Fruit fly (Drosophila melanogaster) whole organism, wandering third instar larva: Measurements from ENCODE around the gene tbrd-1.
A peak's percentile ranks its signal among the peaks of the same experiment; 100 is the strongest.

Experiments used
- Abd-B ChIP-seq: fragments of >200 bp; optimal IDR thresholded peaks from 2 replicates; lab custom pipeline; 2017; ENCODE audit warnings: missing biosample characterization, missing genetic modification characterization
- CG32264 ChIP-seq: fragments of 200-800 bp; sonication (Bioruptor generic); optimal IDR thresholded peaks from 2 replicates; lab custom pipeline; 2016; ENCODE audit warnings: missing biosample characterization, missing genetic modification characterization
- CG9705 ChIP-seq: fragments of 200-800 bp; sonication (Bioruptor generic); optimal IDR thresholded peaks from 2 replicates; lab custom pipeline; 2018; ENCODE audit warnings: missing biosample characterization, mild to moderate bottlenecking, missing genetic modification characterization
- CrebA ChIP-seq: fragments of 200-800 bp; sonication (Bioruptor generic); optimal IDR thresholded peaks from 2 replicates; lab custom pipeline; 2016; ENCODE audit warnings: missing biosample characterization, mild to moderate bottlenecking, missing genetic modification characterization, borderline replicate concordance
- Dfd ChIP-seq: fragments of >200 bp; optimal IDR thresholded peaks from 2 replicates; lab custom pipeline; 2017; ENCODE audit warnings: missing biosample characterization, missing genetic modification characterization
- Dif ChIP-seq: fragments of 200-275, 200-300 bp; sonication (Bioruptor generic); optimal IDR thresholded peaks from 2 replicates; lab custom pipeline; 2018; ENCODE audit warnings: missing biosample characterization, missing genetic modification characterization; ENCODE audit not compliant: partially characterized antibody
- GATAd ChIP-seq: sonication (Bioruptor generic); optimal IDR thresholded peaks from 2 replicates; lab custom pipeline; 2016; ENCODE audit warnings: missing biosample characterization, missing genetic modification characterization
- HLH106 ChIP-seq: fragments of 200-800 bp; optimal IDR thresholded peaks from 3 replicates; lab custom pipeline; 2019; ENCODE audit warnings: missing biosample characterization, mild to moderate bottlenecking, missing genetic modification characterization, moderate library complexity
- Hnf4 ChIP-seq: fragments of 200-800 bp; sonication (Bioruptor generic); optimal IDR thresholded peaks from 2 replicates; lab custom pipeline; 2016; ENCODE audit warnings: missing biosample characterization, mild to moderate bottlenecking, missing genetic modification characterization
- Hr78 ChIP-seq: fragments of >200 bp; optimal IDR thresholded peaks from 2 replicates; lab custom pipeline; 2017; ENCODE audit warnings: missing biosample characterization, missing genetic modification characterization
- Hr83 ChIP-seq: fragments of 200-300 bp; sonication (Bioruptor generic); optimal IDR thresholded peaks from 2 replicates; lab custom pipeline; 2016; ENCODE audit warnings: missing biosample characterization, mild to moderate bottlenecking, missing genetic modification characterization, moderate library complexity; ENCODE audit not compliant: poor library complexity, severe bottlenecking
- Jra ChIP-seq: sonication (Bioruptor generic); optimal IDR thresholded peaks from 2 replicates; lab custom pipeline; 2016; ENCODE audit warnings: missing biosample characterization, missing genetic modification characterization
- Mio ChIP-seq: sonication (Bioruptor generic); optimal IDR thresholded peaks from 2 replicates; lab custom pipeline; 2016; ENCODE audit warnings: missing biosample characterization, missing genetic modification characterization
- N ChIP-seq: fragments of >200 bp; optimal IDR thresholded peaks from 2 replicates; lab custom pipeline; 2018; ENCODE audit warnings: missing biosample characterization, missing external identifiers, missing genetic modification characterization
- OdsH ChIP-seq: fragments of 200-800 bp; sonication (Bioruptor generic); optimal IDR thresholded peaks from 2 replicates; lab custom pipeline; 2016; ENCODE audit warnings: missing biosample characterization, mild to moderate bottlenecking, missing genetic modification characterization
- Rel ChIP-seq, 2 experiments: fragments of 200-800 bp; sonication (Bioruptor generic) in 1 of 2; optimal IDR thresholded peaks; 2 replicates in 1 of 2; 3 replicates in 1 of 2; lab custom pipeline; 2016 to 2019; ENCODE audit warnings: mild to moderate bottlenecking in 2 of 2, missing biosample characterization in 2 of 2, missing genetic modification characterization in 2 of 2, moderate library complexity in 1 of 2
- Sp1 ChIP-seq: fragments of 200-800 bp; sonication (Bioruptor generic); optimal IDR thresholded peaks from 3 replicates; lab custom pipeline; 2019; ENCODE audit warnings: missing biosample characterization, mild to moderate bottlenecking, missing genetic modification characterization, moderate library complexity
- Vsx2 ChIP-seq: fragments of 200-300, 225-300 bp; sonication (Bioruptor generic); optimal IDR thresholded peaks from 2 replicates; lab custom pipeline; 2018; ENCODE audit warnings: missing biosample characterization, missing genetic modification characterization; ENCODE audit not compliant: partially characterized antibody
- br ChIP-seq: fragments of 200-800 bp; sonication (Bioruptor generic); optimal IDR thresholded peaks from 2 replicates; lab custom pipeline; 2016; ENCODE audit warnings: missing biosample characterization, missing genetic modification characterization
- brk ChIP-seq: fragments of 200-800 bp; sonication (Bioruptor generic); optimal IDR thresholded peaks from 2 replicates; lab custom pipeline; 2016; ENCODE audit warnings: missing biosample characterization, mild to moderate bottlenecking, missing genetic modification characterization
- dmrt93B ChIP-seq: fragments of 200-800 bp; sonication (Bioruptor generic); optimal IDR thresholded peaks from 2 replicates; lab custom pipeline; 2018; ENCODE audit warnings: missing biosample characterization, mild to moderate bottlenecking, missing genetic modification characterization
- dsf ChIP-seq: sonication (Bioruptor generic); optimal IDR thresholded peaks from 2 replicates; lab custom pipeline; 2016; ENCODE audit warnings: missing biosample characterization, missing genetic modification characterization, borderline replicate concordance
- ey ChIP-seq: fragments of 200-800 bp; sonication (Bioruptor generic); optimal IDR thresholded peaks from 2 replicates; lab custom pipeline; 2016; ENCODE audit warnings: missing biosample characterization, missing genetic modification characterization
- foxo ChIP-seq, 2 experiments: fragments of 200-800 bp; sonication (Bioruptor generic); optimal IDR thresholded peaks; 2 replicates in 1 of 2; 3 replicates in 1 of 2; lab custom pipeline; 2016 to 2017; ENCODE audit warnings: missing biosample characterization in 2 of 2, missing genetic modification characterization in 2 of 2
- fru ChIP-seq: fragments of 200-800 bp; sonication (Bioruptor generic); optimal IDR thresholded peaks from 3 replicates; lab custom pipeline; 2016; ENCODE audit warnings: missing biosample characterization, mild to moderate bottlenecking, missing genetic modification characterization
- h ChIP-seq: fragments of 200-800 bp; sonication (Bioruptor generic); optimal IDR thresholded peaks from 3 replicates; lab custom pipeline; 2016; ENCODE audit warnings: missing biosample characterization, mild to moderate bottlenecking, missing genetic modification characterization
- lola ChIP-seq: fragments of >200 bp; optimal IDR thresholded peaks from 2 replicates; lab custom pipeline; 2017; ENCODE audit warnings: missing biosample characterization, missing genetic modification characterization
- psq ChIP-seq: fragments of 200-800 bp; sonication (Bioruptor generic); optimal IDR thresholded peaks from 3 replicates; lab custom pipeline; 2017; ENCODE audit warnings: missing biosample characterization, mild to moderate bottlenecking, missing genetic modification characterization, moderate library complexity
- rgr ChIP-seq: fragments of 200-800 bp; sonication (Bioruptor generic); optimal IDR thresholded peaks from 3 replicates; lab custom pipeline; 2016; ENCODE audit warnings: missing biosample characterization, mild to moderate bottlenecking, missing genetic modification characterization
- sage ChIP-seq: fragments of 200-800 bp; sonication (Bioruptor generic); optimal IDR thresholded peaks from 2 replicates; lab custom pipeline; 2016; ENCODE audit warnings: missing biosample characterization, mild to moderate bottlenecking, missing genetic modification characterization
- tai ChIP-seq: sonication (Bioruptor generic); optimal IDR thresholded peaks from 2 replicates; lab custom pipeline; 2016; ENCODE audit warnings: missing biosample characterization, missing genetic modification characterization
- usp ChIP-seq: fragments of >200 bp; optimal IDR thresholded peaks from 2 replicates; lab custom pipeline; 2017; ENCODE audit warnings: missing biosample characterization, missing genetic modification characterization
- woc ChIP-seq: sonication (Bioruptor generic); optimal IDR thresholded peaks from 2 replicates; lab custom pipeline; 2016; ENCODE audit warnings: missing biosample characterization, mild to moderate bottlenecking, missing genetic modification characterization

Gene tbrd-1

DNA sequence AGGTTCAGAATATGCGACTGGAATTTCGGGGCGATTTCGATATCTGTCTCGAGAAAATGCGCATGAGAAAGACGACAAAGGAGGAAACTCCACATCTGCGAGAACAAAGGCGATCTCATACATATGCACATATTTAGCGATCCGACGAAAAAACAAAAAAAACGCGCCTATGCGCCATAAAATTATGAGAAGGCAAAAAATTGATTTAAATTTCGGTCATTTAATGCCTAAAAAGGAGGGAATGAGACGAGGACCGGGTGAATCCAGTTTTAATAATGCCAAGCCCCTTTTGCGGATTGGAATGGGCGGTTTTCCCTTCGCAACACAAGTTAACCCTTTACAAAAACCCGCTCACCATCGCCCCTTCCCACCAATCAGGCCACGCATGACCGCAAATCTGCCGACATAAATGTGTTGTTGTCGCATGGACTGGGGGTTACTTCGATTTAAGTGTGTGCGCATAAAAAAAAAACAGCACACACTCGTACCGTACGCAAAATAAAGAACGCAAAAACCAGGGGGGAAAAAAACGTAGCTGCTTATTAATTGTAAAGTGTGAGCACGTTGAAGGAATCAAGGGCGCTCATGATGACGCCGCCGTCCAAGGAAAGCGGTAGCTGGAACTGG, 21.2 kb upstream of the tbrd-1 start:
- TF ChIP-seq Vsx2 (GFP tag; lab: Kevin White, UChicago) (peak; percentile 3), dmrt93B (GFP tag; lab: Kevin White, UChicago) (no peak), Dif (GFP tag; lab: Kevin White, UChicago) (peak; percentile 1), rgr (GFP tag; lab: Kevin White, UChicago) (no peak), Hnf4 (GFP tag; lab: Kevin White, UChicago) (no peak)

dm6 chr3R:23912349-23912748, 19.0 kb upstream of the tbrd-1 start:
- TF ChIP-seq Dfd (peak; percentile 41), Sp1 (GFP tag; lab: Kevin White, UChicago) (no peak)
- TF ChIP-seq, all 38 proteins: peak for 1

DNA sequence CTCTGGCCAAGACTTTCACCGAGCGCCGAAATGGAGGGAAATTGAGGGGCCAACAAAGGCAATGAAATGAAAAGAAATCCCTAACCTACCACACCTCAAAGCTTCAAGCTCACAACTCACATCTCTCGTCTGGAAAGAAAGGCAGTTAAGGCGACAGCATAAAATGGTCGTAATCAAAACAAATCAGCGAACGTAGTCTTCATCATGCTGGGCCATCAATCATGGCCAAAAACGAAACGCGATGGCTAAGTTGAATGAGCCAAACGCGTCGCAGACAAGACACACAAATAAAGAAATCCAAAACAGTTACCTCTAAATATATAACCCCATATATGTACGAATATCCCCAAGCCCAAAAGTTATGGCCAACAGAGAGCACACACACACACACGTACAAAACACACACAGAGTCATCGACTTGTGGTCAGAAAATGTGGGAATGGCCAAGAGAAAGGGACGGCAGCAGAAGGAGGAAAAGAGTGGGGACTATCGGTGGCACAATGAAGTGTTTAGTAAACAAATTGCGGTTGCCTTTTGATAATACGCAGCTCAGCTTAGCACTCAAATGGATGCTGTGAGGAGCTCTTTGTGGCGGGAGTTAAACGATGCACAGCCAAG, 17.8 kb upstream of the tbrd-1 start:
- TF ChIP-seq woc (GFP tag; lab: Kevin White, UChicago), result no peak
- peak; percentile 11 for TF ChIP-seq Dfd

dm6 chr3R:23910260-23910887, 17.0 kb upstream of the tbrd-1 start:
- TF ChIP-seq Hr83 (GFP tag; lab: Kevin White, UChicago) (no peak), Abd-B (GFP tag; lab: Kevin White, UChicago) (no peak), GATAd (GFP tag; lab: Kevin White, UChicago) (no peak), fru (GFP tag; lab: Kevin White, UChicago) (no peak), foxo (GFP tag; optimal IDR thresholded peaks at IDR 0.05; lab: Kevin White, UChicago) (no peak), rgr (GFP tag; lab: Kevin White, UChicago) (no peak), brk (GFP tag; lab: Kevin White, UChicago) (no peak), ey (GFP tag; lab: Kevin White, UChicago) (no peak), HLH106 (no peak), Jra (GFP tag; lab: Kevin White, UChicago) (no peak), Hr78 (GFP tag; lab: Kevin White, UChicago) (no peak), dmrt93B (GFP tag; lab: Kevin White, UChicago) (no peak), Dfd (no peak), OdsH (no peak), lola (no peak), N (GFP tag; lab: Kevin White, UChicago) (no peak), Vsx2 (GFP tag; lab: Kevin White, UChicago) (no peak), Hnf4 (GFP tag; lab: Kevin White, UChicago) (no peak), sage (GFP tag; lab: Kevin White, UChicago) (no peak)

- TF ChIP-seq dmrt93B (GFP tag; lab: Kevin White, UChicago) (peak; percentile 48), CG32264 (GFP tag; lab: Kevin White, UChicago) (no peak), Dfd (no peak), GATAd (GFP tag; lab: Kevin White, UChicago) (no peak), Vsx2 (GFP tag; lab: Kevin White, UChicago) (no peak), OdsH (peak; percentile 67), lola (no peak), psq (peak; percentile 61), Mio (GFP tag; lab: Kevin White, UChicago) (no peak), Jra (GFP tag; lab: Kevin White, UChicago) (peak; percentile 7), CrebA (GFP tag; lab: Kevin White, UChicago) (no peak), CG9705 (GFP tag; lab: Kevin White, UChicago) (no peak), usp (GFP tag; lab: Kevin White, UChicago) (no peak), h (GFP tag; lab: Kevin White, UChicago) (peak; percentile 75), woc (GFP tag; lab: Kevin White, UChicago) (peak; percentile 26), Rel (GFP tag; optimal IDR thresholded peaks at IDR 0.05; lab: Kevin White, UChicago) (no peak), Rel (tag; optimal IDR thresholded peaks at IDR 0.05; lab: Kevin White, UChicago) (no peak), br (GFP tag; lab: Kevin White, UChicago) (peak; percentile 67), Dif (GFP tag; lab: Kevin White, UChicago) (no peak), dsf (GFP tag; lab: Kevin White, UChicago) (no peak), ey (GFP tag; lab: Kevin White, UChicago) (peak; percentile 63), fru (GFP tag; lab: Kevin White, UChicago) (peak; percentile 53), tai (GFP tag; lab: Kevin White, UChicago) (peak; percentile 71), Hnf4 (GFP tag; lab: Kevin White, UChicago) (peak; percentile 26), foxo (GFP tag; optimal IDR thresholded peaks at IDR 0.05; lab: Kevin White, UChicago) (peak in 1 of 2 experiments; percentile 53), Sp1 (GFP tag; lab: Kevin White, UChicago) (peak; percentile 62), HLH106 (peak; percentile 55), brk (GFP tag; lab: Kevin White, UChicago) (peak; percentile 49), rgr (GFP tag; lab: Kevin White, UChicago) (peak; percentile 72)
These were observed 16.0 kb upstream of the tbrd-1 start for dm6 chr3R:23909347-23909862.
